Worm (Caenorhabditis elegans) whole organism, late embryonic: ENCODE data around the gene gmap-2.
A peak's percentile ranks its signal among the peaks of the same experiment; 100 is the strongest.

ENCODE experiments used
- C38D4.7 ChIP-seq: fragments of 200-800 bp; sonication (Bioruptor generic); optimal IDR thresholded peaks from 2 replicates; lab custom pipeline; 2018; ENCODE audit warnings: mild to moderate bottlenecking, missing genetic modification characterization, moderate library complexity, missing compliant biosample characterization
- K09A11.1 ChIP-seq: sonication (generic microtip); optimal IDR thresholded peaks from 2 replicates; lab custom pipeline; 2017; ENCODE audit warnings: antibody characterized with exemption, mild to moderate bottlenecking, missing genetic modification characterization, missing compliant biosample characterization; ENCODE audit not compliant: insufficient read depth
- T23F11.4 ChIP-seq: fragments of 200-800 bp; sonication (Bioruptor generic); optimal IDR thresholded peaks from 2 replicates; lab custom pipeline; 2018; ENCODE audit warnings: mild to moderate bottlenecking, missing genetic modification characterization, missing compliant biosample characterization
- Y22D7AL.16 ChIP-seq: sonication (generic microtip); optimal IDR thresholded peaks from 2 replicates; lab custom pipeline; 2016; ENCODE audit warnings: missing genetic modification characterization, missing compliant biosample characterization
- ahr-1 ChIP-seq: sonication (generic microtip); optimal IDR thresholded peaks from 2 replicates; lab custom pipeline; 2016; ENCODE audit warnings: missing genetic modification characterization, missing compliant biosample characterization
- ama-1 ChIP-seq: fragments of 150-350 bp; optimal IDR thresholded peaks from 2 replicates; lab custom pipeline; 2014
- ceh-19 ChIP-seq: fragments of 200-800 bp; sonication (Bioruptor generic); optimal IDR thresholded peaks from 2 replicates; lab custom pipeline; 2018; ENCODE audit warnings: mild to moderate bottlenecking, missing genetic modification characterization, missing compliant biosample characterization
- ceh-22 ChIP-seq: sonication (generic microtip); optimal IDR thresholded peaks from 2 replicates; lab custom pipeline; 2017; ENCODE audit warnings: missing biosample characterization, missing genetic modification characterization
- ceh-24 ChIP-seq: sonication (generic microtip); optimal IDR thresholded peaks from 2 replicates; lab custom pipeline; 2016; ENCODE audit warnings: mild to moderate bottlenecking, missing genetic modification characterization, missing compliant biosample characterization
- ceh-34 ChIP-seq: sonication (generic microtip); optimal IDR thresholded peaks from 2 replicates; lab custom pipeline; 2016; ENCODE audit warnings: mild to moderate bottlenecking, missing genetic modification characterization, missing compliant biosample characterization
- ceh-45 ChIP-seq: fragments of 200-800 bp; sonication (Bioruptor generic); IDR thresholded peaks from 2 replicates; pipeline ENCODE4 v1.3.6; 2022; ENCODE audit warnings: missing genetic modification reagents, missing genetic modification characterization, missing compliant biosample characterization
- ceh-48 ChIP-seq: sonication (generic microtip); optimal IDR thresholded peaks from 2 replicates; lab custom pipeline; 2016; ENCODE audit warnings: missing genetic modification characterization, inconsistent platforms, missing compliant biosample characterization
- dmd-4 ChIP-seq: sonication (generic microtip); optimal IDR thresholded peaks from 2 replicates; lab custom pipeline; 2016; ENCODE audit warnings: borderline replicate concordance, missing genetic modification characterization, missing compliant biosample characterization
- dve-1 ChIP-seq: sonication (generic microtip); optimal IDR thresholded peaks from 2 replicates; lab custom pipeline; 2017; ENCODE audit warnings: antibody characterized with exemption, mild to moderate bottlenecking, missing genetic modification characterization, missing compliant biosample characterization
- elt-2 ChIP-seq: sonication (generic microtip); optimal IDR thresholded peaks from 2 replicates; lab custom pipeline; 2016; ENCODE audit warnings: missing genetic modification reagents, missing genetic modification characterization, missing compliant biosample characterization
- elt-4 ChIP-seq: sonication (generic microtip); optimal IDR thresholded peaks from 2 replicates; lab custom pipeline; 2016; ENCODE audit warnings: missing genetic modification characterization, missing compliant biosample characterization
- ets-4 ChIP-seq: sonication (generic microtip); optimal IDR thresholded peaks from 2 replicates; lab custom pipeline; 2016; ENCODE audit warnings: missing genetic modification characterization, missing compliant biosample characterization
- fax-1 ChIP-seq: sonication (generic microtip); optimal IDR thresholded peaks from 2 replicates; lab custom pipeline; 2016; ENCODE audit warnings: missing genotype, missing genetic modification characterization, missing compliant biosample characterization
- fkh-10 ChIP-seq: fragments of 150-350 bp; optimal IDR thresholded peaks from 2 replicates; lab custom pipeline; 2014; ENCODE audit warnings: missing biosample characterization, missing genetic modification reagents, missing genetic modification characterization
- fkh-6 ChIP-seq: sonication (generic microtip); optimal IDR thresholded peaks from 2 replicates; lab custom pipeline; 2016; ENCODE audit warnings: missing genetic modification characterization, missing compliant biosample characterization
- gmeb-2 ChIP-seq: sonication (generic microtip); optimal IDR thresholded peaks from 2 replicates; lab custom pipeline; 2016; ENCODE audit warnings: missing genetic modification characterization, inconsistent platforms, missing compliant biosample characterization
- hlh-15 ChIP-seq: sonication (generic microtip); optimal IDR thresholded peaks from 2 replicates; lab custom pipeline; 2016; ENCODE audit warnings: missing genetic modification characterization, missing compliant biosample characterization
- hlh-30 ChIP-seq: sonication (generic microtip); optimal IDR thresholded peaks from 2 replicates; lab custom pipeline; 2017; ENCODE audit warnings: antibody characterized with exemption, missing genetic modification characterization, missing compliant biosample characterization; ENCODE audit not compliant: insufficient read depth
- lin-11 ChIP-seq: fragments of 200-800 bp; sonication (Bioruptor generic); optimal IDR thresholded peaks from 2 replicates; lab custom pipeline; 2018; ENCODE audit warnings: mild to moderate bottlenecking, missing genetic modification characterization, missing compliant biosample characterization
- mec-3 ChIP-seq: sonication (generic microtip); optimal IDR thresholded peaks from 2 replicates; lab custom pipeline; 2016; ENCODE audit warnings: borderline replicate concordance, missing genetic modification characterization, missing compliant biosample characterization
- nfya-1 ChIP-seq: sonication (generic microtip); optimal IDR thresholded peaks from 2 replicates; lab custom pipeline; 2017; ENCODE audit warnings: missing genetic modification characterization, mild to moderate bottlenecking, missing compliant biosample characterization, antibody characterized with exemption, moderate library complexity
- nhr-11 ChIP-seq: fragments of 150-350 bp; optimal IDR thresholded peaks from 2 replicates; lab custom pipeline; 2014; ENCODE audit warnings: missing biosample characterization, missing genetic modification characterization
- npax-4 ChIP-seq: sonication (generic microtip); optimal IDR thresholded peaks from 2 replicates; lab custom pipeline; 2016; ENCODE audit warnings: missing genetic modification characterization, missing compliant biosample characterization
- odd-2 ChIP-seq: sonication (generic microtip); optimal IDR thresholded peaks from 2 replicates; lab custom pipeline; 2017; ENCODE audit warnings: antibody characterized with exemption, mild to moderate bottlenecking, missing genetic modification characterization, missing compliant biosample characterization
- pag-3 ChIP-seq: sonication (generic microtip); optimal IDR thresholded peaks from 2 replicates; lab custom pipeline; 2016; ENCODE audit warnings: missing compliant biosample characterization, missing genetic modification characterization, borderline replicate concordance
- pax-1 ChIP-seq: fragments of 150-350 bp; optimal IDR thresholded peaks from 2 replicates; lab custom pipeline; 2014; ENCODE audit warnings: missing biosample characterization, missing genetic modification characterization
- pros-1 ChIP-seq: fragments of 150-350 bp; optimal IDR thresholded peaks from 2 replicates; lab custom pipeline; 2014; ENCODE audit warnings: missing biosample characterization, missing genetic modification reagents, missing genetic modification characterization
- ref-2 ChIP-seq: sonication (generic microtip); optimal IDR thresholded peaks from 2 replicates; lab custom pipeline; 2016; ENCODE audit warnings: missing genetic modification characterization, missing compliant biosample characterization
- sdc-2 ChIP-seq: sonication (generic microtip); optimal IDR thresholded peaks from 2 replicates; lab custom pipeline; 2016; ENCODE audit warnings: missing genotype, missing genetic modification characterization, missing compliant biosample characterization
- sox-2 ChIP-seq: fragments of 200-800 bp; sonication (Bioruptor generic); IDR thresholded peaks from 2 replicates; pipeline ENCODE4 v1.3.6; 2022; ENCODE audit warnings: missing genetic modification reagents, missing genetic modification characterization, missing compliant biosample characterization
- sox-4 ChIP-seq: sonication (generic microtip); optimal IDR thresholded peaks from 2 replicates; lab custom pipeline; 2017; ENCODE audit warnings: mild to moderate bottlenecking, missing genetic modification characterization, inconsistent platforms, missing compliant biosample characterization
- syd-9 ChIP-seq: sonication (generic microtip); optimal IDR thresholded peaks from 2 replicates; lab custom pipeline; 2016; ENCODE audit warnings: mild to moderate bottlenecking, missing genetic modification characterization, moderate library complexity, missing compliant biosample characterization
- unc-86 ChIP-seq: sonication (generic microtip); optimal IDR thresholded peaks from 2 replicates; lab custom pipeline; 2016; ENCODE audit warnings: missing genetic modification characterization, missing compliant biosample characterization
- zip-5 ChIP-seq: sonication (generic microtip); optimal IDR thresholded peaks from 2 replicates; lab custom pipeline; 2016; ENCODE audit warnings: missing genetic modification characterization, missing compliant biosample characterization

The gmap-2 gene

DNA sequence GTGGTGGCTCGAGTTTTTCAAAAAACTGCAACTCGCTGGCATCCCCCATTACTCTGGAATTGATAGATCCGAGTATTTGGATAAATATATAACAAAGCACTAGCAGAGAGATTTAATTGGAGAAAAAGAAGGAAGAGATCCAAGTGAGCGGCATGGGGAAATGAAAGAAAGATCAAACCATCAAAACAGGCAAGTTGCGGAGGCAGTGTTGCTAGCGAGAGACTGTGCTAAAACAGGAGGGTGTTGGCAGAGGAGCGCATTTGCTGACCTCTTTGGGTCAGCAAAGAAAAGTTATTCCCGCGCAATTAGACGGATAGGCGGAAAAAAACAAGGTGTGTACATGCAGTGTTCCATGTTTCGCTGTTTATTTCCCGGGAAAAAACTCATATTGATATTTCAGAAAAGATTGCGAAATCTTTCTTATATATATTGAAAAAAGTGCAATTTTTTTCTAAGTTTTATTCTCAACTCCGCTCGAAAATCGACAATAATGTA, 32.6 kb upstream of the gmap-2 start, which contains the start of gene ppk-3 (continued):
- TF ChIP-seq ceh-45 (no peak), mec-3 (tag; lab: Kevin White, UChicago) (no peak), ref-2 (no peak), fkh-10 (GFP tag; lab: Kevin White, UChicago) (no peak), odd-2 (tag; lab: Kevin White, UChicago) (no peak), pros-1 (tag; lab: Kevin White, UChicago) (peak; percentile 33)

- no peak for TF ChIP-seq dve-1
- TF ChIP-seq npax-4 (tag; lab: Kevin White, UChicago): no peak
- TF ChIP-seq T23F11.4: no peak
- no peak for TF ChIP-seq nfya-1
- no peak for TF ChIP-seq ref-2
- TF ChIP-seq ceh-22: no peak
- TF ChIP-seq mec-3 (tag; lab: Kevin White, UChicago): no peak
- no peak for TF ChIP-seq hlh-30
- TF ChIP-seq fkh-6: no peak
- TF ChIP-seq unc-86: no peak
- no peak for TF ChIP-seq elt-2 (tag; lab: Kevin White, UChicago)
- no peak for TF ChIP-seq syd-9 (tag; lab: Kevin White, UChicago)
- TF ChIP-seq C38D4.7 (GFP tag; lab: Kevin White, UChicago): no peak
- TF ChIP-seq pros-1 (tag; lab: Kevin White, UChicago): no peak
- TF ChIP-seq, all 69 proteins: peak for 0
Measured at ce11 chrX:12965163-12965562, 22.1 kb upstream of the gmap-2 start, which contains the start of gene frpr-2. Gene frpr-2, plus strand, starts transcription at chrX:12965463.

- TF ChIP-seq hlh-15 (no peak), zip-5 (tag; lab: Kevin White, UChicago) (no peak), ceh-48 (tag; lab: Kevin White, UChicago) (no peak), elt-4 (no peak), gmeb-2 (tag; lab: Kevin White, UChicago) (no peak), elt-2 (tag; lab: Kevin White, UChicago) (no peak), lin-11 (no peak), pag-3 (tag; lab: Kevin White, UChicago) (no peak), ahr-1 (no peak), ama-1 (no peak), ceh-45 (no peak), syd-9 (tag; lab: Kevin White, UChicago) (no peak), nfya-1 (no peak), ceh-34 (tag; lab: Kevin White, UChicago) (no peak), nhr-11 (tag; lab: Kevin White, UChicago) (no peak)
Measured at ce11 chrX:12958897-12959296, 15.8 kb upstream of the gmap-2 start.

DNA sequence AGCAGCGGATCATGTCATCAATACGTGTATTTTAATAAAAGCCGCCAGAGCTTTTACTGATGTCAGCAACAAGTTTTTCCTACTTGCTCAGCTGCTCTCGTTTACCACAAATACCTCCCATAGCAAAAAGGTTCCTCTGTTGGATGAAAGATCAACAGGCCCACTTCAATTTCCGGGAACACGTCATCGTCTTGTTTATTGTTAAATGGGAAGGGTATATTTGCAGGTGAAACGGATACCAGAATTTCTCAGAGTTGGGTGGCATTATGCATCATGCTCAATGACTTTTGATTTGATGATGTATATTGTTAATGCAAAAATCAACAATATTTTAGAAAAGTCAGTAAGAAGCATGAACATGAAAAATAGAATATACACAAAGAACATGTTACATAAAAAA, 8.1 kb upstream of the gmap-2 start:
- no peak for TF ChIP-seq ceh-19 (GFP tag; lab: Kevin White, UChicago)
- TF ChIP-seq odd-2 (tag; lab: Kevin White, UChicago): no peak
- no peak for TF ChIP-seq K09A11.1 (tag; lab: Kevin White, UChicago)
- TF ChIP-seq fax-1: no peak
- TF ChIP-seq ets-4 (tag; lab: Kevin White, UChicago): no peak

- no peak for TF ChIP-seq Y22D7AL.16 (tag; lab: Kevin White, UChicago)
Measured at ce11 chrX:12946533-12946932, 3.5 kb upstream of the gmap-2 start, which contains the start of gene C05E7.3. Gene C05E7.3, minus strand, starts transcription at chrX:12946633.

ce11 chrX:12944661-12945060, 1.6 kb upstream of the gmap-2 start:
- TF ChIP-seq unc-86: no peak
- TF ChIP-seq mec-3 (tag; lab: Kevin White, UChicago): no peak
- TF ChIP-seq sdc-2 (tag; lab: Kevin White, UChicago): no peak
- TF ChIP-seq pax-1 (tag; lab: Kevin White, UChicago): no peak
- no peak for TF ChIP-seq ahr-1
- no peak for TF ChIP-seq dmd-4 (tag; lab: Kevin White, UChicago)
- no peak for TF ChIP-seq ceh-24
- TF ChIP-seq npax-4 (tag; lab: Kevin White, UChicago): no peak
- no peak for TF ChIP-seq fax-1
- no peak for TF ChIP-seq hlh-30
- TF ChIP-seq sox-4 (tag; lab: Kevin White, UChicago): no peak
- no peak for TF ChIP-seq sox-2
